Fruit fly (Drosophila melanogaster): Measurements from ENCODE around the gene Cisd2.

The Cisd2 gene

DNA sequence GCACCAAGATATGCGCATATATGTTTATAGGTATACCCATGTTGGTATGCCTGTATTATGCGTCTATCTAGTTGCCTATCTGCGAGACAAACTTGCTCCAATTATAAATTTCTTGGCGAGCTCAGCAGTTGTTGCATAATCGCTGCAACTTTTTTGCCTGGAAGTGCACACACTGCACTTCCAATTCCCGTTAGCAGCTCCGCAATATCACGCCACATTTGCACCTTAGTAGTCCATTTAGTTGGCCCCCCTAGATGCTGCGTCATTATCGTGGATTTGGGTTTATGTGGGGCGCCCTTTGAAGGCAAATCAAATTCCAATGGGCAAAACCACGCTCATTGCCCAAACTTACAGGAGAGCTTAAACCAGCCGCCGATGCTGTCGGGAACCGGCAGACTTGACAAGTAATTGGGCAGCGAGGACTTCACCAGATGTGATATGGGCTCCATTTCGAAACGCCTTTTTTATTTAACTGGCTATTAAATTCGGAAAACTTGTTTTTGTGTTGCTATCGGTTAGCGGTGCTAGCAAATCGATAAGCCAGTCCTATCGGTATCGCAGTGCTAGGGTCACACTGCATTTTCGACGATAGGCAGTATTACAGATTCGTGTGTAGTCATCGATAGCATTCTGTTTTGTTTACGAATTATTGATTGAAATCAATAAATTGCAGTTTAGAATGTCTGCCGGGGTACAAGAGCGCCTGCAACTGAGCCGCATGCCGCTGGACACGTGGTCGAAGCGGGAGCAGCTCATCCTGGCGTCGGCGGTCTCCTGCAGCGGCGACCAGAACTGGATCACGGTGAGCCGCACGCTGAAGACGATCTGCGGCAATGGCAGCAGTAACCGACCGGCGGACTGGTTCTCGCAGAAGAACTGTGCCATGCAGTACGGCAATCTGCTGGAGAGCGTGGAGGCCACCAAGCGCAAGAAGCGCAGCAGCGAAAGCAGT lies at the start of gene Cisd2, which contains the start of gene Brd8:
Gene Cisd2, minus strand, starts transcription at position 538 of the 952 bp plus-strand sequence.
Gene Brd8, plus strand, starts transcription at position 595 of the 952 bp plus-strand sequence.
- TF ChIP-seq Sin3A (optimal IDR thresholded peaks at IDR 0.05) (no peak), ttk (optimal IDR thresholded peaks at IDR 0.05) (no peak), Myc (optimal IDR thresholded peaks at IDR 0.05) (no peak), psq (optimal IDR thresholded peaks at IDR 0.05) (no peak), insv (optimal IDR thresholded peaks at IDR 0.05) (no peak), h (optimal IDR thresholded peaks at IDR 0.05) (no peak)

DNA sequence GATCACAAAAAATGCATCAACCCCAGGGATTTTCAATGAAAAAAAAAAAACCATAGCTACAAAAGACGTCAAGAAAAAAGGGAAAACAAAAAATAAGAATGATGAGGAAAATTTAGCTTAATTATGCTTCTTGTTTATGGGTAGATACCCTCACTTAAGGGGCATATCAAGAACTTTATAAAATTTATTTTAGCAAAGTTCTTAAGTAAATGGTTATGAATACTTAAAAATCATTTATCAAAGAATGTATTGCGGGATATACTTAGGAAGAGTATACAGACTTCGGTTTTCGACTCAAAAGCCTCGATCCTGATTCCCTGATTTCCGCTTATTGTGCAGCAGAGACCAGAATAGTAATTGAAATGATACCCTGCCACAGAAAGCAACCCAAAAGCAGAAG lies 49.8 kb upstream of the Cisd2 start:
- TF ChIP-seq Myc (optimal IDR thresholded peaks at IDR 0.05), result no peak

DNA sequence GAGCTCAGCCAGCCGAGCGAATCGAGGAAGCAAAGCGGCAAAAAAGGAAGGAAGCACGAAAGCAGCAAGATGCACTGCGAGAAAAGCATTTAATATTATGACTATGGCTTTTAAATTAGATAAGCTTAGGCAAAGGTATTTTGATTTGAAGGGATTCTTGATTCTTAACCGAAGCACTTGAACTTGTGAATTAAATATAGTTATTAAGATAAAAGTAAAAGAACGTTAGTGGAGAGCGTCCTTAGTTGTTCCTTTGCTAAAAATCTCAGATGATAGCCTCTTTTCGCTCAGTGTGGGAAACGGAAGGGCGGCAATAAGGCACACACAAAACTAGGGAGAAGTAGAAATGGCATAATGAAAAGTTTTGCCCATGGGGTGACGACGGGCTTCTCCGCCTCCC lies 46.0 kb upstream of the Cisd2 start:
- TF ChIP-seq Sin3A (optimal IDR thresholded peaks at IDR 0.05) (no peak), ttk (optimal IDR thresholded peaks at IDR 0.05) (no peak), insv (optimal IDR thresholded peaks at IDR 0.05) (no peak), h (optimal IDR thresholded peaks at IDR 0.05) (no peak), Myc (optimal IDR thresholded peaks at IDR 0.05) (no peak), psq (optimal IDR thresholded peaks at IDR 0.05) (no peak)

DNA sequence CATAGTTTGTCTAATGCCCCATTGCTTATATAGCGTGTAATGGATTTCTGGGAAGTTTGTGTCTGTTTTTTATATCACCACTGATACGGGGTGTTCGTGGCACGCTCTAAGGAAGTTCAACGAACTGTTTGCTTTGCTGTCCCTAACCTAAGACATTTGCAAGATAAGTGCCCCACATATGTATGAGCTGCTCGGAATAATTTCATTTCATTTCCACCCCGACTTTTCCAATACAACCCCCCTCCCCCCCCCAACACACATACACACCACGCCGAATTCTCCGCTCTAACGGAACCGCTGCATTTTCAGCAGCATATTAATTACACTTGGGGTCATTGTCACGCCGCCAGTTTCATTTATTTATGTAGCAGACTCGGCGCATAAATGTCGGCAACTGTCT lies 44.8 kb upstream of the Cisd2 start:
- TF ChIP-seq h (optimal IDR thresholded peaks at IDR 0.05), result no peak
- no peak for TF ChIP-seq ttk (optimal IDR thresholded peaks at IDR 0.05)
- TF ChIP-seq Sin3A (optimal IDR thresholded peaks at IDR 0.05), result no peak
- TF ChIP-seq insv (optimal IDR thresholded peaks at IDR 0.05), result no peak
- no peak for TF ChIP-seq Myc (optimal IDR thresholded peaks at IDR 0.05)

DNA sequence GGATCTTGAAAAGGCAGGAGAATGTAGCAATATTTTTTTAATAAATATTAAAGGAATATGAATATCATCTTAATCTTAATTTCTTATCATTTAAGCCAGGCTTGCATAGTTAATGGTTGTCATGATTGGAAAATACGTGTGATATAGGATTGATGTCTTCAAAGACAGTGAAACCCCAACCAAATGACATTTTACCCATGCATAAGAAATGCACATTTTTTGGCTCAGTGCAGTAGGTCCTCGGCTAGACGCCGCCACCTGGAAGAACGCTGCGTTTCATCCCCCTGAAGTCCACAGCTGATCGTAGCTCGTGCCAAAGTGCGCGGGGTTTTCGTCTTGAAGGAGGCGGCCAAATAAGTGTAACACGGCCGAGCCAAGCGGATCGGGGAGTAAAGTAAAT lies 43.4 kb upstream of the Cisd2 start:
- TF ChIP-seq Sin3A (optimal IDR thresholded peaks at IDR 0.05), result no peak
- no peak for TF ChIP-seq h (optimal IDR thresholded peaks at IDR 0.05)
- TF ChIP-seq psq (optimal IDR thresholded peaks at IDR 0.05), result no peak
- TF ChIP-seq Myc (optimal IDR thresholded peaks at IDR 0.05), result no peak
- TF ChIP-seq ttk (optimal IDR thresholded peaks at IDR 0.05), result no peak

DNA sequence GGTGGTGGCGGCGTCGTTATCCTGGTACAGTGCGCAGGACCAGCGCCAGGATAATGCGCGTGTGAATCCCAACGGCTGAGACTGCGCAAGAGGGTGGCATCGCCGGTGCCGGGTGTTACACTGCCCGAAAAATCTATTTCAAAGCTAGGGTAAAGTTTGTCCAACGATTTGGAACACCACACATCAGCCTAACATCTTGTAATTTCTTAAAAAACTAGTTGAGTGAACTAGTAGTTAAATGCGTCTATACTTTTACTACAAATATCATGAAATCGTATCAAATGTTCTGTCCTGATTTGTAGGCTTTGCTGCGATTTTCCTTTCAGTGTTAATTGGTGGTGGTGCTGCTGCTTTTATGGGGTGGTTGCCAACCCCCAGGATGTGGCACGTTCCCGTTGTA lies 41.8 kb upstream of the Cisd2 start:
- TF ChIP-seq h (optimal IDR thresholded peaks at IDR 0.05) (no peak), Sin3A (optimal IDR thresholded peaks at IDR 0.05) (no peak), insv (optimal IDR thresholded peaks at IDR 0.05) (no peak), psq (optimal IDR thresholded peaks at IDR 0.05) (no peak), ttk (optimal IDR thresholded peaks at IDR 0.05) (no peak), Myc (optimal IDR thresholded peaks at IDR 0.05) (no peak)

DNA sequence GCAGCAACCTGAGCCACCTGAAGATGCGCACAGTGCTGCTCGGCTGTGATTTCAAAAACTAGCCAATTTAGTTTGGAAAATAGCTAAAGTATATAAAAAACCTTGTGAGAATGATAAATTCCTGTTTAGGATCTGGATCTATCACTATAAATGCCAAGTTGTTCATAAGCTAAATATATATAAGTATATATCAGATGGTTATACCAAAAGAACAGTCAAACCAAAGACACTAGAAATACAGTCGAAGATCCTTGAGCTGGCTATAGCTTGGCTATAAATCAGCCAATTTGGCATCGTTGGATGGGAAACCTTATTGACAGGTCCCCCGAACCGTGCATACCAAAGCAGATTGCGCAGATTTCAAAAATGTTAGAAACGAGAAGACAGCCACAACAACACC lies 40.0 kb upstream of the Cisd2 start:
- TF ChIP-seq ttk (optimal IDR thresholded peaks at IDR 0.05), result no peak
- TF ChIP-seq Myc (optimal IDR thresholded peaks at IDR 0.05), result no peak
- no peak for TF ChIP-seq psq (optimal IDR thresholded peaks at IDR 0.05)
- no peak for TF ChIP-seq insv (optimal IDR thresholded peaks at IDR 0.05)
- TF ChIP-seq h (optimal IDR thresholded peaks at IDR 0.05), result no peak
- TF ChIP-seq Sin3A (optimal IDR thresholded peaks at IDR 0.05), result no peak

DNA sequence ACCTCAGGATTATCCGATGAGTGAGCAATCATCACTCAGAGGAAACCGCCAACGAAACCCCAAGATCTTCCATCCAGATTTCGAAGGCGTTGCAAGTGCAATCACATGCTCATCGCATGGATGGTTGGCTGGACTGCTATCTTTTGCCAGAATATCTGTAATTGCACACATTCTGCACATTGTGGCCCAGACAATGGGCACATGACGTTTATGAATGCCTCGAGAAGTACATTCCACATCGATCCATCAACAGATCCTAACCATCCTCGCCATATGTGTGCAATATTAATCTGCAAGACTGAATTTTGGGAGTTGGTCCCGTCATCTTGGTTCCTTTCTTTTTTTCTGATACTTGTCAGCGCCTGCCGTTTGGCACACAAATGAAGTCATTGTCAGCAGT lies 39.3 kb upstream of the Cisd2 start:
- no peak for TF ChIP-seq insv (optimal IDR thresholded peaks at IDR 0.05)

DNA sequence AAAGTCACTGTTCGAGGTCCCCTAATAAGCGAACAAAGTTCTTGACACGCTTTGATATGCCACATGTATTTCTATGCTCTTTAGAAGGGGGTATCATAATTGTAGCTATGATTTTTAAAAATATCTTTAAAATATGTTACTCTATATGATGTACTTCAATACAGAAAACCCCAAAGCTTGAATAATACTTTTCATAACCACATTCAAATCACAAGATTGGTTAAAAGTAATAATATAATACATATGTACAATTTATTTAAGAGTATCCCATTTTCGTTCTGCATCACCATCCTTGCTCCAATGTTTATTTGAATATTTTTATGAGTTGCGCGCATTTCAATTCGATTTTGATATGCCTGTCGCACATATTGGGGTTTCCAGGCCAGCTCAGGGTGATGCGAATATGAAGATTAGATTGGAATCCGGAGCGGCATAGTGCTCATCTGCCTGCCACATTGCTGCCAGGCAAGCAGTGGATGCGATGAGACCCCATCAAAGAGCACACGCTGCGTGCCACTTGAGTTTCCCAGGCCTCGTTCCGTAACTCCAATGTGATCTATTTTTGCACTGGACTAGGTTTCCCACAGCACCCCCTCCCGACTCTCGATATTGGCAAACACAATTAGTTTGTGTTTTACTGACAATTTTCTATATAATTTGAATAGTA lies 36.4 kb upstream of the Cisd2 start:
- no peak for TF ChIP-seq insv (optimal IDR thresholded peaks at IDR 0.05)
- TF ChIP-seq Myc (optimal IDR thresholded peaks at IDR 0.05), result no peak
- no peak for TF ChIP-seq ttk (optimal IDR thresholded peaks at IDR 0.05)
- no peak for TF ChIP-seq psq (optimal IDR thresholded peaks at IDR 0.05)
- TF ChIP-seq h (optimal IDR thresholded peaks at IDR 0.05), result no peak
- TF ChIP-seq Sin3A (optimal IDR thresholded peaks at IDR 0.05), result no peak

DNA sequence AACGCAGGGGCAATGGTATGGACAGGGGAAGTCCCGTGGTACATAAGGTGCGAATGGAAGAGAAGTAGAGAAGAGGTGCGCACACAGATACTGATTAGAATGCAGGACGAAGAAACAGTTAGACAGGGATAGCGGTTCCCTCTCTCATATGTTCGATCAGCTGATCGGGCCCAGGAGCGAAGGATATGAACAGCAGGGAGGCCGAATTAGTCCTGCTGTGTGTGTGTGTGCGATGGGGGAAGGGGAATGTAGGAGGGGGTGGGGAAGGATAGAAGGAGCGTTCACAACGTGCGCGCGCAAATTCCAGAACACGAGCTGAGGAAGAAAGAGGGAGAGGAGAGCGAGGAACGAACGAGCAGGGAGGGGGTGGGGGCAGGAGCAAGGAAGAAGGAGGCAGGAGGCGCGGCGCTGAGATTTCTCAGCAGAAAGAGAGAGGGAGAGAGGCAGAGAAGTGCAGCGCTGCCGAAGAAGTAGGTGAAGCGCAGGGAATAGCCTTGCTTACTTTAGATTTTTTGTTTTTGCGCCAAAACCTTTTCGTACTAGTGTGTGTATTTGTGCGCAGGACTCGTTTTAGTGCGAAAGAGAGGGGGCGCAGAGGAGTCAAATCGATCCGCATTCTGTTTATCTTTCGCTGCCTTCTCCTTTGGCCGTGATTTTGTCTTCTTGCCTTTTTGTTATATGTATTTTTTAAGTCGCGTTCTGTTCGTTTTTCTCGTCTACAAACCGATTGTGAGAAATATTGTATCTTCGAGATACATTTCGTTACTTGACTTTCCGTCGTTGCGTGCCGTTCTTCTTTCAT lies 34.9 kb upstream of the Cisd2 start:
- TF ChIP-seq Sin3A (optimal IDR thresholded peaks at IDR 0.05), result no peak
- no peak for TF ChIP-seq Myc (optimal IDR thresholded peaks at IDR 0.05)
- no peak for TF ChIP-seq psq (optimal IDR thresholded peaks at IDR 0.05)
- no peak for TF ChIP-seq insv (optimal IDR thresholded peaks at IDR 0.05)
- TF ChIP-seq ttk (optimal IDR thresholded peaks at IDR 0.05), result no peak
- no peak for TF ChIP-seq h (optimal IDR thresholded peaks at IDR 0.05)

DNA sequence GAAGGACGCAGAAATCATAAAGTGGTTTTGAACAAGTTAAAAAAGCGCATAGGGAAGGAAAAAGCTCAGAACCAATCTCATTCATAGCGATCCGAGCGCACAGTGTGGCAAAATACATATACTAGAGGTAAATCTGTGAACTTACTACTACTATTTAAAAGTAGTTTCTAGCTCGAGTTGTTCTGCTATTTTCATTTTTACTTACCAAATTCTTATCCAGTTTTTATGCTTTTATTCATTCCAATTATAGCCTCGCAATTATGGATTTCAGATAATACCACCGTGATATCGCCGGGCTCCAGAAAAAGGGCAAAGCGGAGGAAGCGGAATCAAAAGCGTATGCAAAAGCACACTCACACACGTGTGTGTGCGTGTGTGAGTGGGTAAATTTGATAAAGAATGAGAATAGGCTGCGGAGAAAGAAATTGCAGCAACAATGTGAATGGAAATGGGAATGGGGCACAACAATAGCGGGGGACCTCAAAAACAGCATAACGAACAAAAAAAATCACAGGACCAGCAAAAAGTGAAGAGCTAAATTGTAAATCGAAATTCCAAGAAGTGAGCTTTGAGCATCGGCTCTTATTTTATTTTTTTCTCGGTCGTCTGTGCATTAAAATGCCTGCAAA lies 33.7 kb upstream of the Cisd2 start:
- no peak for TF ChIP-seq Sin3A (optimal IDR thresholded peaks at IDR 0.05)
- no peak for TF ChIP-seq h (optimal IDR thresholded peaks at IDR 0.05)
- no peak for TF ChIP-seq insv (optimal IDR thresholded peaks at IDR 0.05)
- TF ChIP-seq ttk (optimal IDR thresholded peaks at IDR 0.05), result no peak
- TF ChIP-seq Myc (optimal IDR thresholded peaks at IDR 0.05), result no peak
- TF ChIP-seq psq (optimal IDR thresholded peaks at IDR 0.05), result no peak

All from Kc167 (cell line).